Fruit fly (Drosophila melanogaster): ENCODE results near the gene CG31145.

CG31145 gene

dm6 chr3R:23669401-23670216, at the start of gene CG31145:
Gene CG31145 (minus strand): TSS chr3R:23669659.
- TF ChIP-seq D (optimal IDR thresholded peaks at IDR 0.05) (no peak), D (GFP tag; optimal IDR thresholded peaks at IDR 0.05) (peak; percentile 100), tin (GFP tag; optimal IDR thresholded peaks at IDR 0.05) (peak; percentile 99), fu2 (GFP tag; optimal IDR thresholded peaks at IDR 0.05) (peak; percentile 99), h (optimal IDR thresholded peaks at IDR 0.05) (no peak), Awh (GFP tag; IDR thresholded peaks at IDR 0.05) (peak; percentile 98), row (GFP tag; IDR thresholded peaks at IDR 0.05) (peak; percentile 99), CG15073 (GFP tag; optimal IDR thresholded peaks at IDR 0.05) (peak; percentile 90), CG6175 (GFP tag; IDR thresholded peaks at IDR 0.05) (peak; percentile 98), pho (GFP tag; optimal IDR thresholded peaks at IDR 0.05) (peak; percentile 100), lola (GFP tag; optimal IDR thresholded peaks at IDR 0.05) (peak in 1 of 3 experiments; percentile 98), CG11696 (GFP tag; IDR thresholded peaks at IDR 0.05) (peak; percentile 93), org-1 (GFP tag; optimal IDR thresholded peaks at IDR 0.05) (peak; percentile 100), CG4617 (GFP tag; optimal IDR thresholded peaks at IDR 0.05; ENCODE audit: borderline replicate concordance) (peak; percentile 99), Atf6 (GFP tag; IDR thresholded peaks at IDR 0.05) (peak; percentile 100), eve (GFP tag; optimal IDR thresholded peaks at IDR 0.05) (peak in 1 of 2 experiments; percentile 100), ci (GFP tag; IDR thresholded peaks at IDR 0.05) (peak; percentile 98), ab (GFP tag; optimal IDR thresholded peaks at IDR 0.05) (peak; percentile 99), onecut (GFP tag; IDR thresholded peaks at IDR 0.05) (peak; percentile 97), CG10543 (GFP tag; optimal IDR thresholded peaks at IDR 0.05) (peak; percentile 99), HmgZ (tag; optimal IDR thresholded peaks at IDR 0.05) (peak; percentile 100), tll (GFP tag; optimal IDR thresholded peaks at IDR 0.05) (peak; percentile 65 to 79), HLH3B (GFP tag; IDR thresholded peaks at IDR 0.05) (peak; percentile 99), sug (tag; optimal IDR thresholded peaks at IDR 0.05) (peak; percentile 98), CG17328 (GFP tag; IDR thresholded peaks at IDR 0.05) (peak; percentile 98), bowl (GFP tag; IDR thresholded peaks at IDR 0.05) (peak; percentile 95), E2f2 (GFP tag; IDR thresholded peaks at IDR 0.05) (peak; percentile 92), kni (GFP tag; optimal IDR thresholded peaks at IDR 0.05) (peak; percentile 92), pros (GFP tag; optimal IDR thresholded peaks at IDR 0.05) (peak; percentile 61), CG11093 (GFP tag; IDR thresholded peaks at IDR 0.05) (peak; percentile 99), CG13296 (GFP tag; optimal IDR thresholded peaks at IDR 0.05) (peak; percentile 99), HHEX (GFP tag; optimal IDR thresholded peaks at IDR 0.05) (peak; percentile 99), Fer3 (tag; optimal IDR thresholded peaks at IDR 0.05) (peak; percentile 99), CG13775 (GFP tag; optimal IDR thresholded peaks at IDR 0.05) (peak; percentile 100), zen (tag; optimal IDR thresholded peaks at IDR 0.05) (peak; percentile 98), unc-4 (GFP tag; IDR thresholded peaks at IDR 0.05; ENCODE audit: partially characterized antibody) (0 out of 2 replicates have a peak, but pooled peaks have one; percentile 15), Optix (GFP tag; IDR thresholded peaks at IDR 0.05) (peak; percentile 99), CG3847 (GFP tag; IDR thresholded peaks at IDR 0.05) (peak; percentile 99), CG16815 (GFP tag; optimal IDR thresholded peaks at IDR 0.05) (peak; percentile 99), CG13624 (GFP tag; optimal IDR thresholded peaks at IDR 0.05) (peak; percentile 100), CG6689 (GFP tag; IDR thresholded peaks at IDR 0.05) (peak; percentile 99), usp (GFP tag; optimal IDR thresholded peaks at IDR 0.05) (no peak), Ravus (GFP tag; IDR thresholded peaks at IDR 0.05) (peak; percentile 98), croc (GFP tag; conservative IDR thresholded peaks at IDR 0.05) (peak; percentile 99), HLH54F (GFP tag; optimal IDR thresholded peaks at IDR 0.05) (peak; percentile 100), CG7271 (tag; optimal IDR thresholded peaks at IDR 0.05) (peak; percentile 92), CG2199 (GFP tag; IDR thresholded peaks at IDR 0.05) (peak; percentile 99), Myb (GFP tag; optimal IDR thresholded peaks at IDR 0.05) (peak; percentile 96), MBD-R2 (GFP tag; IDR thresholded peaks at IDR 0.05) (peak; percentile 98), sr (GFP tag; IDR thresholded peaks at IDR 0.05) (peak; percentile 86)

Data from whole organism, embryonic.